Fruit fly (Drosophila melanogaster) whole organism: Measurements from ENCODE around the gene CG14715.

ENCODE experiments used
- Dll ChIP-seq: fragments of >200 bp; optimal IDR thresholded peaks from 2 replicates; lab custom pipeline; 2017
- EcR ChIP-seq, 2 experiments: fragments of >200 bp; optimal IDR thresholded peaks; 2 replicates each; lab custom pipeline; 2017; ENCODE audit warnings: missing biosample characterization in 2 of 2, missing genetic modification characterization in 2 of 2, missing genetic modification reagents in 2 of 2
- pan ChIP-seq: fragments of >200 bp; optimal IDR thresholded peaks from 2 replicates; lab custom pipeline; 2017

- TF ChIP-seq pan (lab: Kevin White, UChicago) (no peak), Dll (lab: Kevin White, UChicago) (no peak), EcR (GFP tag; optimal IDR thresholded peaks at IDR 0.05; lab: Kevin White, UChicago) (no peak)
These were observed at the start of gene CG14715 for dm6 chr3R:11673955-11674663.
